Fruit fly (Drosophila melanogaster) Kc167 (cell line): ENCODE data around the gene CG12116.

Source experiments
- Myc ChIP-seq: fragments of >200 bp; optimal IDR thresholded peaks from 2 replicates; lab custom pipeline; 2017; ENCODE audit warnings: missing external identifiers
- Sin3A ChIP-seq: fragments of >200 bp; optimal IDR thresholded peaks from 2 replicates; lab custom pipeline; 2018; ENCODE audit warnings: missing external identifiers
- h ChIP-seq: fragments of >200 bp; optimal IDR thresholded peaks from 3 replicates; lab custom pipeline; 2018; ENCODE audit warnings: missing external identifiers
- insv ChIP-seq: fragments of >200 bp; optimal IDR thresholded peaks from 3 replicates; lab custom pipeline; 2018; ENCODE audit warnings: missing external identifiers
- psq ChIP-seq: fragments of >200 bp; optimal IDR thresholded peaks from 2 replicates; lab custom pipeline; 2017; ENCODE audit warnings: missing external identifiers
- ttk ChIP-seq: sonication (Bioruptor generic); optimal IDR thresholded peaks from 2 replicates; lab custom pipeline; 2017; ENCODE audit warnings: missing external identifiers

Gene CG12116

dm6 chrX:8475657-8476056, 6.8 kb upstream of the CG12116 start:
- TF ChIP-seq Myc (lab: Kevin White, UChicago) (no peak), psq (lab: Kevin White, UChicago) (no peak), ttk (no peak), Sin3A (lab: Kevin White, UChicago) (no peak), insv (lab: Kevin White, UChicago) (no peak), h (lab: Kevin White, UChicago) (no peak)

dm6 chrX:8473339-8473887, 4.6 kb upstream of the CG12116 start, which contains the start of gene Cp7Fb:
Cp7Fb (plus strand) TSS chrX:8473837.
- TF ChIP-seq ttk: no peak

dm6 chrX:8470588-8470987, 1.8 kb upstream of the CG12116 start, which contains the start of gene Cp7Fa:
Cp7Fa (plus strand) TSS chrX:8470888.
- TF ChIP-seq ttk: no peak
- TF ChIP-seq h (lab: Kevin White, UChicago): no peak
- TF ChIP-seq insv (lab: Kevin White, UChicago): no peak
- no peak for TF ChIP-seq Myc (lab: Kevin White, UChicago)
- no peak for TF ChIP-seq psq (lab: Kevin White, UChicago)
- no peak for TF ChIP-seq Sin3A (lab: Kevin White, UChicago)

dm6 chrX:8469606-8470005, 794 bp upstream of the CG12116 start:
- no peak for TF ChIP-seq Sin3A (lab: Kevin White, UChicago)
- TF ChIP-seq Myc (lab: Kevin White, UChicago): no peak
- TF ChIP-seq psq (lab: Kevin White, UChicago): no peak
- no peak for TF ChIP-seq ttk
- TF ChIP-seq h (lab: Kevin White, UChicago): no peak
- no peak for TF ChIP-seq insv (lab: Kevin White, UChicago)

dm6 chrX:8466729-8467215, 2.0 kb downstream of the CG12116 start:
- TF ChIP-seq Sin3A (lab: Kevin White, UChicago): no peak
- no peak for TF ChIP-seq psq (lab: Kevin White, UChicago)
- no peak for TF ChIP-seq insv (lab: Kevin White, UChicago)
- TF ChIP-seq h (lab: Kevin White, UChicago): no peak
- no peak for TF ChIP-seq ttk

dm6 chrX:8464378-8465036, 4.3 kb downstream of the CG12116 start, which contains the start of gene Sptr:
Sptr (minus strand) TSS chrX:8464438.
- no peak for TF ChIP-seq ttk
- TF ChIP-seq h (lab: Kevin White, UChicago): no peak
- TF ChIP-seq Myc (lab: Kevin White, UChicago): no peak
- no peak for TF ChIP-seq insv (lab: Kevin White, UChicago)
- TF ChIP-seq Sin3A (lab: Kevin White, UChicago): no peak
- TF ChIP-seq psq (lab: Kevin White, UChicago): no peak

- TF ChIP-seq insv (lab: Kevin White, UChicago) (no peak), h (lab: Kevin White, UChicago) (no peak), psq (lab: Kevin White, UChicago) (no peak), Myc (lab: Kevin White, UChicago) (no peak), Sin3A (lab: Kevin White, UChicago) (no peak), ttk (no peak)
Observed at dm6 chrX:8461147-8461546, 7.7 kb downstream of the CG12116 start, which contains the start of gene Es2. Es2 (plus strand) TSS chrX:8461479.

dm6 chrX:8460686-8461085, 8.1 kb downstream of the CG12116 start, which contains the start of gene CG15347:
CG15347 (minus strand) TSS chrX:8460898.
- no peak for TF ChIP-seq psq (lab: Kevin White, UChicago)

- TF ChIP-seq psq (lab: Kevin White, UChicago) (no peak), insv (lab: Kevin White, UChicago) (no peak), h (lab: Kevin White, UChicago) (no peak), Myc (lab: Kevin White, UChicago) (no peak), Sin3A (lab: Kevin White, UChicago) (no peak), ttk (no peak)
Observed at dm6 chrX:8460232-8460631, 8.6 kb downstream of the CG12116 start.

- TF ChIP-seq Sin3A (lab: Kevin White, UChicago) (no peak), psq (lab: Kevin White, UChicago) (no peak), h (lab: Kevin White, UChicago) (no peak), Myc (lab: Kevin White, UChicago) (no peak), ttk (no peak), insv (lab: Kevin White, UChicago) (no peak)
Observed at dm6 chrX:8459452-8460040, 9.3 kb downstream of the CG12116 start.

- TF ChIP-seq Sin3A (lab: Kevin White, UChicago) (no peak), h (lab: Kevin White, UChicago) (no peak), psq (lab: Kevin White, UChicago) (no peak), insv (lab: Kevin White, UChicago) (no peak), ttk (no peak), Myc (lab: Kevin White, UChicago) (no peak)
Observed at dm6 chrX:8457532-8457931, 11.3 kb downstream of the CG12116 start, which contains the start of gene CG32713. CG32713 (minus strand) TSS chrX:8457632.
